Worm (Caenorhabditis elegans) whole organism, L2 larva: ENCODE data around the gene cct-8.

ENCODE experiments used
- ama-1 ChIP-seq: fragments of 150-350 bp; optimal IDR thresholded peaks from 2 replicates; lab custom pipeline; 2018; ENCODE audit warnings: inconsistent platforms
- egl-27 ChIP-seq: sonication (generic microtip); optimal IDR thresholded peaks from 3 replicates; lab custom pipeline; 2017; ENCODE audit warnings: missing biosample characterization, missing genetic modification reagents, missing genetic modification characterization
- fos-1 ChIP-seq: fragments of 150-350 bp; optimal IDR thresholded peaks from 2 replicates; lab custom pipeline; 2014; ENCODE audit warnings: missing biosample characterization, missing genetic modification characterization
- lin-11 ChIP-seq: fragments of 150-350 bp; sonication (generic microtip); optimal IDR thresholded peaks from 2 replicates; lab custom pipeline; 2014; ENCODE audit warnings: missing biosample characterization, missing genetic modification characterization, inconsistent platforms, mixed read lengths
- lin-13 ChIP-seq: fragments of 150-350 bp; optimal IDR thresholded peaks from 2 replicates; lab custom pipeline; 2014; ENCODE audit warnings: missing biosample characterization, missing genetic modification reagents, missing genetic modification characterization
- lsy-2 ChIP-seq, 2 experiments: fragments of 150-350 bp in 1 of 2; sonication (generic microtip) in 1 of 2; optimal IDR thresholded peaks; 2 replicates each; lab custom pipeline; 2014 to 2017; ENCODE audit warnings: missing biosample characterization in 2 of 2, missing genetic modification characterization in 2 of 2
- nhr-25 ChIP-seq: fragments of 150-350 bp; sonication (generic microtip); optimal IDR thresholded peaks from 3 replicates; lab custom pipeline; 2014; ENCODE audit warnings: missing biosample characterization, missing genetic modification characterization
- nhr-6 ChIP-seq: fragments of 150-350 bp; optimal IDR thresholded peaks from 2 replicates; lab custom pipeline; 2014; ENCODE audit warnings: missing biosample characterization, missing genetic modification characterization
- nhr-77 ChIP-seq: fragments of 150-350 bp; optimal IDR thresholded peaks from 2 replicates; lab custom pipeline; 2014; ENCODE audit warnings: missing biosample characterization, missing genetic modification characterization
- sma-3 ChIP-seq: sonication (generic microtip); optimal IDR thresholded peaks from 2 replicates; lab custom pipeline; 2016; ENCODE audit warnings: missing genetic modification reagents, missing genetic modification characterization, missing compliant biosample characterization
- unc-39 ChIP-seq: fragments of 150-350 bp; optimal IDR thresholded peaks from 2 replicates; lab custom pipeline; 2014; ENCODE audit warnings: missing biosample characterization, missing genetic modification characterization
- unc-55 ChIP-seq: fragments of 150-350 bp; sonication (generic microtip); optimal IDR thresholded peaks from 3 replicates; lab custom pipeline; 2014; ENCODE audit warnings: missing biosample characterization, missing genetic modification reagents, missing genetic modification characterization
- ztf-1 ChIP-seq: fragments of 200-800 bp; sonication (Bioruptor generic); conservative IDR thresholded peaks from 2 replicates; pipeline ENCODE4 v1.3.6; 2022; ENCODE audit warnings: missing genetic modification characterization, missing compliant biosample characterization
- ztf-4 ChIP-seq: fragments of 150-350 bp; optimal IDR thresholded peaks from 2 replicates; lab custom pipeline; 2014; ENCODE audit warnings: missing biosample characterization, missing genetic modification characterization

ce11 chrIV:1126490-1126889 is 32.8 kb upstream of the cct-8 start, which contains the start of gene perm-2:
- TF ChIP-seq egl-27 (tag; lab: Kevin White, UChicago) (no peak), ama-1 (lab: Kevin White, UChicago) (no peak), nhr-6 (tag; lab: Kevin White, UChicago) (no peak), nhr-25 (tag; lab: Kevin White, UChicago) (no peak), sma-3 (no peak), lsy-2 (tag; optimal IDR thresholded peaks at IDR 0.05; lab: Kevin White, UChicago) (no peak), ztf-4 (tag; lab: Kevin White, UChicago) (no peak), nhr-77 (no peak), lin-11 (no peak), lin-13 (GFP tag; lab: Kevin White, UChicago) (no peak), unc-39 (tag; lab: Kevin White, UChicago) (no peak), fos-1 (tag; lab: Kevin White, UChicago) (no peak), ztf-1 (GFP tag; lab: Robert Waterston, UW) (no peak), unc-55 (no peak)
